Worm (Caenorhabditis elegans) whole organism, L3 larva: Measurements from ENCODE around the gene clec-68.

Experiments used
- aly-2 ChIP-seq: fragments of 150-350 bp; optimal IDR thresholded peaks from 2 replicates; lab custom pipeline; 2014; ENCODE audit warnings: missing biosample characterization, missing genetic modification characterization
- ceh-28 ChIP-seq: fragments of 150-350 bp; optimal IDR thresholded peaks from 2 replicates; lab custom pipeline; 2014; ENCODE audit warnings: missing biosample characterization, missing genetic modification reagents, missing genetic modification characterization
- ceh-82 ChIP-seq: fragments of 150-350 bp; optimal IDR thresholded peaks from 2 replicates; lab custom pipeline; 2014; ENCODE audit warnings: missing biosample characterization, missing genetic modification characterization
- ceh-9 ChIP-seq: sonication (generic microtip); optimal IDR thresholded peaks from 2 replicates; lab custom pipeline; 2018; ENCODE audit warnings: missing biosample characterization, missing genetic modification characterization
- daf-12 ChIP-seq: fragments of 150-350 bp; optimal IDR thresholded peaks from 2 replicates; lab custom pipeline; 2014; ENCODE audit warnings: missing biosample characterization, missing genetic modification reagents, missing genetic modification characterization
- egl-27 ChIP-seq: sonication (generic microtip); optimal IDR thresholded peaks from 4 replicates; lab custom pipeline; 2017; ENCODE audit warnings: missing biosample characterization, missing genetic modification reagents, missing genetic modification characterization
- elt-2 ChIP-seq: sonication (generic microtip); optimal IDR thresholded peaks from 2 replicates; lab custom pipeline; 2016; ENCODE audit warnings: missing genetic modification reagents, mild to moderate bottlenecking, missing genetic modification characterization, missing compliant biosample characterization
- eor-1 ChIP-seq, 2 experiments: fragments of 150-350 bp; optimal IDR thresholded peaks; 2 replicates each; lab custom pipeline; 2014 to 2018; ENCODE audit warnings: missing biosample characterization in 2 of 2, missing genetic modification characterization in 2 of 2
- fkh-10 ChIP-seq: sonication (generic microtip); optimal IDR thresholded peaks from 2 replicates; lab custom pipeline; 2017; ENCODE audit warnings: missing biosample characterization, missing genetic modification reagents, missing genetic modification characterization
- fos-1 ChIP-seq: fragments of 150-350 bp; optimal IDR thresholded peaks from 2 replicates; lab custom pipeline; 2014; ENCODE audit warnings: missing biosample characterization, missing genetic modification characterization
- hmg-11 ChIP-seq: sonication (generic microtip); optimal IDR thresholded peaks from 2 replicates; lab custom pipeline; 2016; ENCODE audit warnings: missing genetic modification characterization, missing compliant biosample characterization
- lin-39 ChIP-seq: fragments of 150-350 bp; optimal IDR thresholded peaks from 2 replicates; lab custom pipeline; 2018; ENCODE audit warnings: missing biosample characterization, missing genetic modification reagents, missing genetic modification characterization
- lsy-12 ChIP-seq: sonication (generic microtip); optimal IDR thresholded peaks from 2 replicates; lab custom pipeline; 2016; ENCODE audit warnings: mild to moderate bottlenecking, missing genetic modification characterization, missing compliant biosample characterization
- mdl-1 ChIP-seq: fragments of 150-350 bp; optimal IDR thresholded peaks from 2 replicates; lab custom pipeline; 2014; ENCODE audit warnings: missing biosample characterization, missing genetic modification characterization
- mml-1 ChIP-seq: fragments of 150-350 bp; sonication (generic microtip); optimal IDR thresholded peaks from 3 replicates; lab custom pipeline; 2014; ENCODE audit warnings: missing biosample characterization, missing genetic modification characterization
- nfya-1 ChIP-seq: sonication (generic microtip); optimal IDR thresholded peaks from 2 replicates; lab custom pipeline; 2017; ENCODE audit warnings: missing genetic modification characterization, mild to moderate bottlenecking, missing compliant biosample characterization, antibody characterized with exemption, moderate library complexity; ENCODE audit not compliant: insufficient read depth
- nhr-11 ChIP-seq: fragments of 150-350 bp; optimal IDR thresholded peaks from 2 replicates; lab custom pipeline; 2014; ENCODE audit warnings: missing biosample characterization, missing genetic modification characterization
- nhr-12 ChIP-seq: fragments of 150-350 bp; optimal IDR thresholded peaks from 2 replicates; lab custom pipeline; 2014; ENCODE audit warnings: missing biosample characterization, missing genetic modification characterization
- nhr-23 ChIP-seq: fragments of 150-350 bp; optimal IDR thresholded peaks from 2 replicates; lab custom pipeline; 2014; ENCODE audit warnings: missing biosample characterization, missing genetic modification reagents, missing genetic modification characterization
- nhr-237 ChIP-seq: fragments of 150-350 bp; optimal IDR thresholded peaks from 2 replicates; lab custom pipeline; 2014; ENCODE audit warnings: missing biosample characterization, missing genetic modification characterization
- nhr-25 ChIP-seq: sonication (generic microtip); optimal IDR thresholded peaks from 2 replicates; lab custom pipeline; 2017; ENCODE audit warnings: missing biosample characterization, missing genetic modification characterization
- nhr-28 ChIP-seq: fragments of 150-350 bp; optimal IDR thresholded peaks from 2 replicates; lab custom pipeline; 2014; ENCODE audit warnings: missing biosample characterization, missing genetic modification characterization
- nhr-43 ChIP-seq: sonication (generic microtip); optimal IDR thresholded peaks from 2 replicates; lab custom pipeline; 2016; ENCODE audit warnings: mild to moderate bottlenecking, missing genetic modification characterization, missing compliant biosample characterization; ENCODE audit not compliant: poor library complexity, severe bottlenecking
- nhr-67 ChIP-seq: fragments of 150-350 bp; optimal IDR thresholded peaks from 2 replicates; lab custom pipeline; 2014; ENCODE audit warnings: missing biosample characterization, missing genetic modification characterization
- nhr-76 ChIP-seq: fragments of 150-350 bp; sonication (generic microtip); optimal IDR thresholded peaks from 5 replicates; lab custom pipeline; 2014; ENCODE audit warnings: missing biosample characterization, missing genetic modification characterization
- nhr-77 ChIP-seq: fragments of 150-350 bp; optimal IDR thresholded peaks from 2 replicates; lab custom pipeline; 2014; ENCODE audit warnings: missing biosample characterization, missing genetic modification characterization
- pha-4 ChIP-seq: fragments of 150-350 bp; optimal IDR thresholded peaks from 2 replicates; lab custom pipeline; 2014; ENCODE audit warnings: missing biosample characterization, missing genetic modification reagents, missing genetic modification characterization
- snpc-4 ChIP-seq: fragments of 150-350 bp; optimal IDR thresholded peaks from 2 replicates; lab custom pipeline; 2014; ENCODE audit warnings: missing biosample characterization, missing genetic modification characterization
- tbx-2 ChIP-seq: sonication (generic microtip); optimal IDR thresholded peaks from 2 replicates; lab custom pipeline; 2016; ENCODE audit warnings: mild to moderate bottlenecking, missing genetic modification characterization, missing compliant biosample characterization
- unc-62 ChIP-seq: fragments of 150-350 bp; sonication (generic microtip); optimal IDR thresholded peaks from 4 replicates; lab custom pipeline; 2014; ENCODE audit warnings: missing biosample characterization, missing genetic modification reagents, missing genetic modification characterization
- zag-1 ChIP-seq: fragments of 150-350 bp; optimal IDR thresholded peaks from 2 replicates; lab custom pipeline; 2014; ENCODE audit warnings: missing biosample characterization, missing genetic modification characterization
- ztf-11 ChIP-seq: fragments of 150-350 bp; optimal IDR thresholded peaks from 2 replicates; lab custom pipeline; 2014; ENCODE audit warnings: missing biosample characterization, missing genetic modification characterization
- ztf-4 ChIP-seq: fragments of 150-350 bp; optimal IDR thresholded peaks from 2 replicates; lab custom pipeline; 2014; ENCODE audit warnings: missing biosample characterization, missing genetic modification characterization

Gene clec-68

DNA sequence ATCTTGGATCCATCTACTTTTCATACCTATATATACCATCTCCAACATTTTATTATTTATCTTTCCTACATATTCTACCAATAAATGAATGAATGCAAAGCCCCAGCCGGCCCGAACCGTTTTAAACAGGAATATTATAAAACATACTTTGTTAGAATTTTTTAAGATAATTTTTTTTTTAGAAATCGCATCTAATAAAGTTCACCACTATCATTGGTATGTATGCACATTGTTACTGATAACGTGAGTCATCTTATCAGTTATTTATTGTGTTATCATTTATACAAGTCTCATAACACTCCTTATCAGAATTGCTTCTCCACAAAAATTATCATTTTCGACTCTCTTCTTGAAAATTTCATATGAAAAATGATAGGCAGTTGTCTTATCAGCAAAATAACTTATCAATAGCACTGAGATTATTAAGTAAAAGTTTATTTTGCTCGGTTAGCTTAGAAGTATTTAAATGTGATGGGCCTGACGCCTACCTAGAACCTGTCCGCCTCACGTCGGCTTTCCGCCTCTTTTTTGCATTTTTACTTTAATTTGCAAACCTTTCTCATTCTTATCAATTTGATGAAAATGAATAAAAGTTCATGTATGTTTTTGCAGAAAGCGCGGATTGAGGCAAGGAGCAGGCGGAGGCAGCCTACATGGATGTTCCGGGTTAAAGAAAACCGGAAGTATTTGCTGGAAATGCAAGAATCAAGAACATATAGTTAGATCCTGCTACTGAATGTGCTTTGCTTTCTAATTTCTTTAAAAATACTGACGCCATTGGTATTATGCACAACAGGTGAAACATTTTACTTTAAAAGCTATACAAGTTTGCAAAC, 26.3 kb upstream of the clec-68 start, which contains the start of gene srz-62 (continued):
- TF ChIP-seq ceh-9 (tag; lab: Kevin White, UChicago), result no peak
- TF ChIP-seq nhr-23 (tag; lab: Kevin White, UChicago), result no peak
- TF ChIP-seq ceh-82 (tag; lab: Kevin White, UChicago), result no peak
- no peak for TF ChIP-seq snpc-4 (tag; lab: Kevin White, UChicago)
- TF ChIP-seq mml-1 (tag; lab: Kevin White, UChicago), result no peak
- no peak for TF ChIP-seq nfya-1 (tag; lab: Kevin White, UChicago)
- no peak for TF ChIP-seq nhr-237 (tag; lab: Kevin White, UChicago)
- TF ChIP-seq, all 47 proteins: peak for 6

DNA sequence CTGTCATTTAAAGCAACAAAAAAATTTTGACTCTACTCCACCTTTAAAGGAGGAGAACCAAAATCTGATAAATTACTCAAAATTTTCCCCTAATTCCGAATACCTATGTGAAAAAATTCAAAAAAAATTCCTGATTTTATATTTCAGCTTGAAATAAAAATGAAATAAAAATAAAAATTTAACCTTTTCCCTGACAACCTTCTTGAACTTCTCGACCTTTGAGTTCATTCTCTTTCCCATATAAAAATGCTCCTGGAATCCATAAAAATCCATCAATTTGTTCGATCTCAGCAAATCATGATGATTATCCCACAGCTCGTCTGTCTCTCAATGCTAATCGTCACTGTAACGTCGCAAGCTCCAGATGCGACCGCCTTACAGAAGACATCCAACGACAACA, 23.3 kb upstream of the clec-68 start, which contains the start of gene F56D6.6:
Gene F56D6.6, plus strand, starts transcription at position 301 of the 400 bp plus-strand sequence.
- TF ChIP-seq daf-12 (tag; lab: Kevin White, UChicago), result no peak
- TF ChIP-seq ceh-28, result no peak
- no peak for TF ChIP-seq elt-2 (tag; lab: Kevin White, UChicago)
- no peak for TF ChIP-seq nhr-28
- no peak for TF ChIP-seq aly-2 (tag; lab: Kevin White, UChicago)
- no peak for TF ChIP-seq nhr-43 (tag; lab: Kevin White, UChicago)
- TF ChIP-seq nhr-25 (tag; lab: Kevin White, UChicago), result no peak
- TF ChIP-seq nhr-12 (tag; lab: Kevin White, UChicago), result no peak
- TF ChIP-seq, all 47 proteins: peak for 0

DNA sequence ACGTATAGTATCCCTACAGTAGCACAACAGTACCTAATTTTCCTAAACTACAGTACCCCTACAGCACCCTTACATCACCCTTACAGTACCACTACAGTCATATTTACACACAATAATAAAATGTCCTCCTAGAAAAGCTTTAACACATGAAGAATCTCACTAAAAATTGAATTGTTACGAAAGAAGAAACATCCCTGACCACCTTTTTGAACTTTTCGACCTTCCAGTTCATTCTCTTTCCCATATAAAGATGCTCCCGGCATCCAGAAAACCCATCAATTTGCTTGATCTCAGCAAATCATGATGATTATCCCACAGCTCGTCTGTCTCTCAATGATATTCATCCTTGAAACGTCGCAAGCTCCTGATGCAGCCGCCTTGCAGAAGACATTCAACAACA, 21.6 kb upstream of the clec-68 start, which contains the start of gene F56D6.21:
Gene F56D6.21, plus strand, starts transcription at position 301 of the 400 bp plus-strand sequence.
- TF ChIP-seq ztf-11 (tag; lab: Kevin White, UChicago), result no peak
- no peak for TF ChIP-seq fos-1 (tag; lab: Kevin White, UChicago)
- TF ChIP-seq ztf-4, result no peak
- no peak for TF ChIP-seq hmg-11
- no peak for TF ChIP-seq nhr-76 (tag; lab: Kevin White, UChicago)
- no peak for TF ChIP-seq ceh-82 (tag; lab: Kevin White, UChicago)
- TF ChIP-seq nhr-237 (tag; lab: Kevin White, UChicago), result no peak
- TF ChIP-seq nhr-77 (tag; lab: Kevin White, UChicago), result no peak
- TF ChIP-seq aly-2 (tag; lab: Kevin White, UChicago), result no peak
- no peak for TF ChIP-seq ceh-28
- TF ChIP-seq lsy-12 (tag; lab: Kevin White, UChicago), result no peak
- no peak for TF ChIP-seq fkh-10
- no peak for TF ChIP-seq egl-27 (tag; lab: Kevin White, UChicago)
- TF ChIP-seq tbx-2 (tag; lab: Kevin White, UChicago), result no peak
- TF ChIP-seq nhr-67 (tag; lab: Kevin White, UChicago), result no peak
- TF ChIP-seq zag-1 (tag; lab: Kevin White, UChicago), result no peak
- no peak for TF ChIP-seq pha-4 (tag; lab: Kevin White, UChicago)
- TF ChIP-seq mdl-1 (tag; lab: Kevin White, UChicago), result no peak

DNA sequence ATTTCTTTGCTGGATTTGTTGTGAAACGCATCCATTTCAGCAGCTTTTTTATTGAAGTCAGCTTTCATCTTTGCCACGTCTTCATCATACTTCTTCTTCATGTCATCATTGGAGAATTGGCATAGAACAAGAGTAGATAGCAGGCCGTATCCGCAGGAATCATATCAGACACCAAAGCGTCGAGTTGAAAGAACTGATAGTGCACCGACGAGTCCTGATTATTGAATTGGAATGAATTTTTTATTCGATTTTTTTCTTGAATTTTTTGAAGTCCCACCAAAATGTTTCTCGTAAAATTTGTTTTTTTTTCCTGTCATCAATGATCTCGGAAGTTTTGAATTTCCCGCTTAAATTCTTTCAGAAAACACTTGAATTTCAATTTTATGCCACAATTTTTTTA, 19.8 kb upstream of the clec-68 start, which contains the start of gene F56D6.11:
Gene F56D6.11, minus strand, starts transcription at position 101 of the 400 bp plus-strand sequence.
- TF ChIP-seq hmg-11, result no peak

DNA sequence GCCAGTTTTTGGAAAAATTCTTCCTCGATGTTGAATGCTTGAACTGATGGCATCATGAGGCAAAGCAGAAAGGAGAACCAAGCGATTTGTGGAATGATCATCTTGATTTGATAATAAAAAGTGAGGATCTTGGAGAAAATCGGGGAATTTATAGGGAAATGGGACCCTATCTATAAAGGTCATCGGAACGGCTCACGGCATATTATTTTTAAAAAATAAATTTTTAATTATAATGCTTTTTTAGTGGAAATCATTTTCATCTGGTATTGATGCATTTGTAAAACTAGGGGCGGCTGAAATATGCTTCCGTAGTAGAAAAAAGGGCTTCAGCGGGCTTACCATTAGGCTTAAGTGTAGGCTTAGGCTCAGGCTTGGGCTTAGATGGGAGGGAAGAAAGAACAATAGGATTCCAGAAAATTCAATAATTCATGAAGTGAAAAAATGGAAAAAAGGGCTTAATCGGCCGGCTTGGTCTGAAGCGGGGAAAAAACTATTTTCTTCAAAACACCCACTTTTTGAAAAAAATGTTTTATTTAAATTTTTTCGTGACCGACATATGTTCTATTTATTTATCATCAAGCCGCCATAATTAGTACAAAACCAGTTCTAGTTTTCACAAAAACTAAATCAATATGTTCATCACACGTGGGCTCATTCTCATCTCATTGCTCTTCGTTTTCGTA, 18.6 kb upstream of the clec-68 start, which contains the start of the genes F56D6.22 and F56D6.12:
Gene F56D6.22, minus strand, starts transcription at position 101 of the 683 bp plus-strand sequence.
Gene F56D6.12, plus strand, starts transcription at position 633 of the 683 bp plus-strand sequence.
- TF ChIP-seq lsy-12 (tag; lab: Kevin White, UChicago), result no peak
- no peak for TF ChIP-seq tbx-2 (tag; lab: Kevin White, UChicago)
- no peak for TF ChIP-seq nfya-1 (tag; lab: Kevin White, UChicago)
- no peak for TF ChIP-seq mdl-1 (tag; lab: Kevin White, UChicago)
- no peak for TF ChIP-seq nhr-11 (tag; lab: Kevin White, UChicago)
- TF ChIP-seq unc-62 (GFP tag; lab: Kevin White, UChicago), result no peak
- no peak for TF ChIP-seq eor-1 (tag; optimal IDR thresholded peaks at IDR 0.05; lab: Kevin White, UChicago)
- no peak for TF ChIP-seq lin-39
- no peak for TF ChIP-seq fkh-10
- TF ChIP-seq snpc-4 (tag; lab: Kevin White, UChicago), result no peak
- no peak for TF ChIP-seq nhr-25 (tag; lab: Kevin White, UChicago)
- TF ChIP-seq daf-12 (tag; lab: Kevin White, UChicago), result no peak
- TF ChIP-seq ceh-9 (tag; lab: Kevin White, UChicago), result no peak
- no peak for TF ChIP-seq ztf-4
- TF ChIP-seq nhr-67 (tag; lab: Kevin White, UChicago), result no peak
- TF ChIP-seq fos-1 (tag; lab: Kevin White, UChicago), result no peak
- no peak for TF ChIP-seq nhr-12 (tag; lab: Kevin White, UChicago)
- TF ChIP-seq nhr-28, result no peak
- TF ChIP-seq aly-2 (tag; lab: Kevin White, UChicago), result no peak
- TF ChIP-seq, all 47 proteins: peak for 0
